Worm (Caenorhabditis elegans): ENCODE data around the gene cpg-8.

ce11 chrV:4730075-4730474, 37.8 kb upstream of the cpg-8 start, which contains the start of gene tig-2:
- no peak for TF ChIP-seq unc-55 (GFP tag; optimal IDR thresholded peaks at IDR 0.05)
- TF ChIP-seq nhr-25 (tag; optimal IDR thresholded peaks at IDR 0.05) = no peak
- TF ChIP-seq nhr-12 (tag; optimal IDR thresholded peaks at IDR 0.05) = no peak
- TF ChIP-seq ztf-11 (tag; optimal IDR thresholded peaks at IDR 0.05) = no peak
- TF ChIP-seq egl-27 (tag; optimal IDR thresholded peaks at IDR 0.05) = no peak
- TF ChIP-seq ZK546.5 (tag; optimal IDR thresholded peaks at IDR 0.05) = no peak
- no peak for TF ChIP-seq ama-1 (optimal IDR thresholded peaks at IDR 0.05)
- TF ChIP-seq skn-1 (tag; optimal IDR thresholded peaks at IDR 0.05) = no peak
- no peak for TF ChIP-seq mab-5 (tag; optimal IDR thresholded peaks at IDR 0.05)
- no peak for TF ChIP-seq mdl-1 (tag; optimal IDR thresholded peaks at IDR 0.05)
